Worm (Caenorhabditis elegans): ENCODE results near the gene ndub-5.

- TF ChIP-seq him-1 (tag; optimal IDR thresholded peaks at IDR 0.05) (no peak), W03F9.2 (tag; optimal IDR thresholded peaks at IDR 0.05) (no peak)
Observed at ce11 chrII:5736599-5736998, 45.4 kb upstream of the ndub-5 start.

Data from whole organism, L4/young adult.